Worm (Caenorhabditis elegans) whole organism, young adult: ENCODE measurements around the gene T04F3.3.

Source experiments
- K11D2.4 ChIP-seq: fragments of 200-800 bp; sonication (Bioruptor generic); IDR thresholded peaks from 2 replicates; pipeline ENCODE4 v1.3.6; 2022; ENCODE audit warnings: missing genetic modification reagents, missing genetic modification characterization, missing compliant biosample characterization
- T07F8.4 ChIP-seq: sonication (generic microtip); optimal IDR thresholded peaks from 2 replicates; lab custom pipeline; 2016; ENCODE audit warnings: mild to moderate bottlenecking, missing genetic modification characterization, moderate library complexity, missing compliant biosample characterization
- T26A5.8 ChIP-seq: sonication (generic microtip); optimal IDR thresholded peaks from 2 replicates; lab custom pipeline; 2016; ENCODE audit warnings: missing genetic modification characterization, missing compliant biosample characterization
- Y53G8AR.9 ChIP-seq: fragments of 200-800 bp; sonication (Bioruptor generic); conservative IDR thresholded peaks from 2 replicates; pipeline ENCODE4 v1.3.6; 2022; ENCODE audit warnings: missing genetic modification reagents, missing genetic modification characterization, missing compliant biosample characterization
- Y79H2A.3 ChIP-seq: fragments of 200-800 bp; sonication (Bioruptor generic); conservative IDR thresholded peaks from 2 replicates; pipeline ENCODE4 v1.3.6; 2022; ENCODE audit warnings: missing genetic modification reagents, missing genetic modification characterization, missing compliant biosample characterization
- Y95B8A.8 ChIP-seq: fragments of 200-800 bp; sonication (Bioruptor generic); IDR thresholded peaks from 2 replicates; pipeline ENCODE4 v1.3.6; 2022; ENCODE audit warnings: missing genetic modification reagents, missing genetic modification characterization, missing compliant biosample characterization
- ZK185.1 ChIP-seq: sonication (generic microtip); optimal IDR thresholded peaks from 2 replicates; lab custom pipeline; 2016; ENCODE audit warnings: mild to moderate bottlenecking, missing genetic modification characterization, missing compliant biosample characterization; ENCODE audit not compliant: poor library complexity, severe bottlenecking
- aptf-3 ChIP-seq: fragments of 200-800 bp; sonication (Bioruptor generic); IDR thresholded peaks from 2 replicates; pipeline ENCODE4 v1.3.6; 2022; ENCODE audit warnings: missing genetic modification characterization, missing compliant biosample characterization
- atf-7 ChIP-seq: sonication (generic microtip); optimal IDR thresholded peaks from 2 replicates; lab custom pipeline; 2017; ENCODE audit warnings: mild to moderate bottlenecking, missing genetic modification characterization, missing compliant biosample characterization
- attf-5 ChIP-seq: fragments of 200-800 bp; sonication (Bioruptor generic); optimal IDR thresholded peaks from 2 replicates; lab custom pipeline; 2018; ENCODE audit warnings: mild to moderate bottlenecking, missing genetic modification characterization, missing compliant biosample characterization
- attf-6 ChIP-seq: fragments of 200-800 bp; sonication (Bioruptor generic); IDR thresholded peaks from 2 replicates; pipeline ENCODE4 v1.3.6; 2022; ENCODE audit warnings: missing genetic modification reagents, missing genetic modification characterization, missing compliant biosample characterization
- bed-1 ChIP-seq: fragments of 200-800 bp; sonication (Bioruptor generic); IDR thresholded peaks from 2 replicates; pipeline ENCODE4 v1.3.6; 2022; ENCODE audit warnings: missing genetic modification reagents, missing genetic modification characterization, missing compliant biosample characterization
- bed-2 ChIP-seq: fragments of 200-800 bp; sonication (Bioruptor generic); IDR thresholded peaks from 2 replicates; pipeline ENCODE4 v1.3.6; 2022; ENCODE audit warnings: missing genetic modification reagents, missing genetic modification characterization, missing compliant biosample characterization
- cebp-1 ChIP-seq, 2 experiments: fragments of 200-800 bp in 1 of 2; sonication (Bioruptor generic) in 1 of 2; sonication (generic microtip) in 1 of 2; IDR thresholded peaks in 1 of 2; optimal IDR thresholded peaks in 1 of 2; 2 replicates each; pipeline versions ENCODE4 v1.3.6 to Lab custom; 2017 to 2022; ENCODE audit warnings: missing compliant biosample characterization in 2 of 2, missing genetic modification characterization in 2 of 2, mild to moderate bottlenecking in 1 of 2, missing genetic modification reagents in 1 of 2, moderate library complexity in 1 of 2
- cebp-2 ChIP-seq: fragments of 200-800 bp; sonication (Bioruptor generic); IDR thresholded peaks from 2 replicates; pipeline ENCODE4 v1.3.6; 2022; ENCODE audit warnings: missing genetic modification characterization, missing compliant biosample characterization
- ceh-100 ChIP-seq: fragments of 200-800 bp; sonication (Bioruptor generic); IDR thresholded peaks from 2 replicates; pipeline ENCODE4 v1.3.6; 2022; ENCODE audit warnings: missing genetic modification reagents, missing genetic modification characterization, missing compliant biosample characterization
- ceh-27 ChIP-seq: fragments of 200-800 bp; sonication (Bioruptor generic); optimal IDR thresholded peaks from 2 replicates; lab custom pipeline; 2018; ENCODE audit warnings: mild to moderate bottlenecking, missing genetic modification characterization, moderate library complexity, missing compliant biosample characterization
- ceh-40 ChIP-seq: fragments of 200-800 bp; sonication (Bioruptor generic); IDR thresholded peaks from 2 replicates; pipeline ENCODE4 v1.3.6; 2022; ENCODE audit warnings: missing genetic modification characterization, missing compliant biosample characterization
- efl-1 ChIP-seq: fragments of 150-350 bp; optimal IDR thresholded peaks from 2 replicates; lab custom pipeline; 2014; ENCODE audit warnings: missing biosample characterization, missing genetic modification reagents, missing genetic modification characterization
- egl-18 ChIP-seq: fragments of 200-800 bp; sonication (Bioruptor generic); IDR thresholded peaks from 2 replicates; pipeline ENCODE4 v1.3.6; 2022; ENCODE audit warnings: missing genetic modification reagents, missing genetic modification characterization, missing compliant biosample characterization
- egl-44 ChIP-seq: fragments of 200-800 bp; sonication (Bioruptor generic); IDR thresholded peaks from 2 replicates; pipeline ENCODE4 v1.3.6; 2022; ENCODE audit warnings: missing genetic modification reagents, missing genetic modification characterization, missing compliant biosample characterization
- gei-17 ChIP-seq: fragments of 200-800 bp; sonication (Bioruptor generic); optimal IDR thresholded peaks from 2 replicates; lab custom pipeline; 2018; ENCODE audit warnings: mild to moderate bottlenecking, missing genetic modification characterization, missing compliant biosample characterization
- hlh-26 ChIP-seq: fragments of 200-800 bp; sonication (Bioruptor generic); conservative IDR thresholded peaks from 2 replicates; pipeline ENCODE4 v1.3.6; 2022; ENCODE audit warnings: missing genetic modification reagents, missing genetic modification characterization, missing compliant biosample characterization
- hrde-1 ChIP-seq: sonication (generic microtip); optimal IDR thresholded peaks from 2 replicates; lab custom pipeline; 2016; ENCODE audit warnings: missing genetic modification characterization, mild to moderate bottlenecking, missing compliant biosample characterization, moderate library complexity, missing genotype, missing genetic modification reagents, borderline replicate concordance
- lag-1 ChIP-seq: fragments of 200-800 bp; sonication (Bioruptor generic); IDR thresholded peaks from 2 replicates; pipeline ENCODE4 v1.3.6; 2022; ENCODE audit warnings: missing genetic modification reagents, missing genetic modification characterization, missing compliant biosample characterization
- let-607 ChIP-seq, 2 experiments: fragments of 200-800 bp in 1 of 2; sonication (Bioruptor generic) in 1 of 2; sonication (generic microtip) in 1 of 2; optimal IDR thresholded peaks; 2 replicates each; lab custom pipeline; 2016 to 2018; ENCODE audit warnings: mild to moderate bottlenecking in 2 of 2, missing compliant biosample characterization in 2 of 2, missing genetic modification characterization in 2 of 2, moderate library complexity in 2 of 2, missing genotype in 1 of 2
- lin-26 ChIP-seq: fragments of 200-800 bp; sonication (Bioruptor generic); IDR thresholded peaks from 2 replicates; pipeline ENCODE4 v1.3.6; 2022; ENCODE audit warnings: missing genetic modification reagents, missing genetic modification characterization, missing compliant biosample characterization
- lir-1 ChIP-seq: fragments of 200-800 bp; sonication (Bioruptor generic); conservative IDR thresholded peaks from 2 replicates; pipeline ENCODE4 v1.3.6; 2022; ENCODE audit warnings: missing genetic modification reagents, missing genetic modification characterization, missing compliant biosample characterization
- madf-3 ChIP-seq: fragments of 200-800 bp; sonication (Bioruptor generic); IDR thresholded peaks from 2 replicates; pipeline ENCODE4 v1.3.6; 2022; ENCODE audit warnings: missing genetic modification reagents, missing genetic modification characterization, missing compliant biosample characterization
- nhr-120 ChIP-seq: fragments of 200-800 bp; sonication (Bioruptor generic); IDR thresholded peaks from 2 replicates; pipeline ENCODE4 v1.3.6; 2022; ENCODE audit warnings: missing genetic modification characterization, missing compliant biosample characterization
- nhr-80 ChIP-seq: sonication (generic microtip); optimal IDR thresholded peaks from 2 replicates; lab custom pipeline; 2016; ENCODE audit warnings: missing genetic modification characterization, missing compliant biosample characterization
- nhr-90 ChIP-seq: sonication (generic microtip); optimal IDR thresholded peaks from 2 replicates; lab custom pipeline; 2016; ENCODE audit warnings: missing genotype, mild to moderate bottlenecking, missing genetic modification characterization, missing compliant biosample characterization
- snpc-1.1 ChIP-seq: sonication (generic microtip); optimal IDR thresholded peaks from 2 replicates; lab custom pipeline; 2017; ENCODE audit warnings: missing genetic modification characterization, mild to moderate bottlenecking, missing compliant biosample characterization, antibody characterized with exemption, moderate library complexity, missing genotype, missing genetic modification reagents; ENCODE audit not compliant: insufficient read depth
- snpc-1.3 ChIP-seq: sonication (generic microtip); optimal IDR thresholded peaks from 2 replicates; lab custom pipeline; 2017; ENCODE audit warnings: missing genetic modification characterization, mild to moderate bottlenecking, missing compliant biosample characterization, antibody characterized with exemption, moderate library complexity, missing genotype, missing genetic modification reagents; ENCODE audit not compliant: insufficient read depth
- somi-1 ChIP-seq: fragments of 200-800 bp; sonication (Bioruptor generic); optimal IDR thresholded peaks from 2 replicates; lab custom pipeline; 2018; ENCODE audit warnings: mild to moderate bottlenecking, missing genetic modification characterization, missing compliant biosample characterization
- tbp1 ChIP-seq: fragments of 200-800 bp; sonication (Bioruptor generic); optimal IDR thresholded peaks from 2 replicates; lab custom pipeline; 2018; ENCODE audit warnings: mild to moderate bottlenecking, missing genetic modification characterization, missing compliant biosample characterization
- tbx-9 ChIP-seq: sonication (generic microtip); optimal IDR thresholded peaks from 2 replicates; lab custom pipeline; 2016; ENCODE audit warnings: borderline replicate concordance, missing genetic modification characterization, inconsistent platforms, missing compliant biosample characterization
- unc-62 ChIP-seq: fragments of 150-350 bp; optimal IDR thresholded peaks from 2 replicates; lab custom pipeline; 2014; ENCODE audit warnings: missing biosample characterization, missing genetic modification reagents, missing genetic modification characterization
- xnd-1 ChIP-seq: sonication (generic microtip); optimal IDR thresholded peaks from 2 replicates; lab custom pipeline; 2016; ENCODE audit warnings: missing genotype, missing genetic modification reagents, missing genetic modification characterization, missing compliant biosample characterization
- zfh-2 ChIP-seq: fragments of 200-800 bp; sonication (Bioruptor generic); conservative IDR thresholded peaks from 2 replicates; pipeline ENCODE4 v1.3.6; 2022; ENCODE audit warnings: missing genetic modification reagents, missing genetic modification characterization, missing compliant biosample characterization

The T04F3.3 gene

DNA sequence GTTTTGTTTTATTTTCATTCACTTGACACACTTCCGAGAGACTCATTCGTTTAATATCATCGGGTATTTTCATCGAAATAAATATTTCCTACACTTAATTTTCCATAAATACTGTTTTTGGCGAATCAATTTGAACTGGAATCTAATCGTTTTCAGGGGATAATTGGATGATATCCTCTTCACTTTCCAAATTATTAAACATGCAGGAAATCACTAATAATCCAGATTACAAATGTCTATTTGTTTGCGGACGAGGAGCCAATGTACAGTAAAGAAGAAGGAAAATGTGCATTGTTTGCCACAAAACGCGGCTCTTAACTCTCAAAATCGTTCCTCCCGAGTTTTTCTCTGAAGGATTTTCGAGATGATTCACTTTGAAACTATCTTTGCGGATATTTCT is 17.8 kb downstream of the T04F3.3 start, which contains the start of gene F55A11.6:
Gene F55A11.6 (plus strand): TSS at position 301 of the 400 bp plus-strand sequence.
- TF ChIP-seq nhr-120 (GFP tag; lab: Robert Waterston, UW): no peak
- TF ChIP-seq tbx-9 (tag; lab: Kevin White, UChicago): no peak
- TF ChIP-seq Y95B8A.8 (GFP tag; lab: Robert Waterston, UW): no peak
- TF ChIP-seq ceh-27 (GFP tag; lab: Kevin White, UChicago): no peak
- TF ChIP-seq Y53G8AR.9 (GFP tag; lab: Robert Waterston, UW): no peak
- TF ChIP-seq lag-1 (GFP tag; lab: Robert Waterston, UW): no peak
- TF ChIP-seq madf-3 (GFP tag; lab: Robert Waterston, UW): no peak
- no peak for TF ChIP-seq Y79H2A.3 (GFP tag; lab: Robert Waterston, UW)
- no peak for TF ChIP-seq K11D2.4 (GFP tag; lab: Robert Waterston, UW)
- TF ChIP-seq hrde-1: no peak
- no peak for TF ChIP-seq let-607 (tag; optimal IDR thresholded peaks at IDR 0.05; lab: Kevin White, UChicago)
- no peak for TF ChIP-seq bed-2 (GFP tag; lab: Robert Waterston, UW)
- TF ChIP-seq cebp-2 (GFP tag; lab: Robert Waterston, UW): no peak
- TF ChIP-seq gei-17 (GFP tag; lab: Kevin White, UChicago): no peak
- no peak for TF ChIP-seq attf-6 (GFP tag; lab: Robert Waterston, UW)
- no peak for TF ChIP-seq snpc-1.1 (tag; lab: Kevin White, UChicago)
- no peak for TF ChIP-seq ceh-100 (GFP tag; lab: Robert Waterston, UW)
- TF ChIP-seq cebp-1 (GFP tag; IDR thresholded peaks at IDR 0.05; lab: Robert Waterston, UW): no peak
- TF ChIP-seq cebp-1 (tag; optimal IDR thresholded peaks at IDR 0.05; lab: Kevin White, UChicago): no peak
- TF ChIP-seq attf-5: no peak
- TF ChIP-seq xnd-1 (tag; lab: Kevin White, UChicago): no peak

DNA sequence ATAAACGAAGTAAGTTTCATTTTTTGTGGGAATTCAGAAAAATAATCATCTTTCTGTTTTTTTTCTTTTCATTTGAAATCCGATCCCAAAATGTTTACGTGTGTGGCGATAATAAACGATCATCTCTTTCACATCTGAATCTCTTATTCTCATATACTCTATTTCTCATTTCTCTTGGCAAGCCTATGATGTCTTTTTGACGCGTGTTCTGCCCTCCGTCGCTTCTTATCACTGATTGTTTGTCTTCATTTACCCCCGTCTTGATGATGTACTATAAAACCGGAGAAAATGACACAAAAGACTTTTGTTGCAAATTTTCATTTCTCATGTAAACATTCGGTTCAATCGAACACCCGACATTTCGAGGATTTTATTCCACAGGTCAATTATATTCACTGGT is 19.1 kb downstream of the T04F3.3 start:
- TF ChIP-seq atf-7 (tag; lab: Kevin White, UChicago) (no peak), let-607 (tag; optimal IDR thresholded peaks at IDR 0.05; lab: Kevin White, UChicago) (peak in 1 of 2 experiments; percentile 24), nhr-90 (no peak), T07F8.4 (tag; lab: Kevin White, UChicago) (no peak), T26A5.8 (tag; lab: Kevin White, UChicago) (no peak), lir-1 (GFP tag; lab: Robert Waterston, UW) (no peak), aptf-3 (GFP tag; lab: Robert Waterston, UW) (no peak), tbp1 (GFP tag; lab: Kevin White, UChicago) (peak; percentile 12), hrde-1 (no peak), lag-1 (GFP tag; lab: Robert Waterston, UW) (no peak), somi-1 (GFP tag; lab: Kevin White, UChicago) (peak; percentile 40), nhr-80 (peak; percentile 72), ceh-40 (GFP tag; lab: Robert Waterston, UW) (no peak)

DNA sequence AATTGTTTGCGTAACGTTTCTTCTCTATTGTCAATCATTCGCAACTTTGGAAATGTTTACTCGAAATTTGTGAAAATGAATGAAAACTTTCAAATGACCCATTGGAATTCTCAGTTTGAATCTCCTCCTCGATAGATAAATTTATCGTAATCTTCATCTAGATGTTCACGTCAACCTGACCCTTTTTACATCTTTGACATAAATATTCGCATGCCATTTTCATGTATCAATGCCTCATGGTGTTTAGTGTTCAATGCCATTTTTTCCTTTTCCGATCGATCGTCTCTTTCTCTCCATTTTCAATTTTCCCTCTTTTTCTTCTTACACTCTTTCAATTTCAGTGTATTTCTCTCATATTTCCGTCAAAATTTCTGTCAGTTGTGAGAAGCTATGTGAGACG is 20.6 kb downstream of the T04F3.3 start:
- TF ChIP-seq hlh-26: no peak

DNA sequence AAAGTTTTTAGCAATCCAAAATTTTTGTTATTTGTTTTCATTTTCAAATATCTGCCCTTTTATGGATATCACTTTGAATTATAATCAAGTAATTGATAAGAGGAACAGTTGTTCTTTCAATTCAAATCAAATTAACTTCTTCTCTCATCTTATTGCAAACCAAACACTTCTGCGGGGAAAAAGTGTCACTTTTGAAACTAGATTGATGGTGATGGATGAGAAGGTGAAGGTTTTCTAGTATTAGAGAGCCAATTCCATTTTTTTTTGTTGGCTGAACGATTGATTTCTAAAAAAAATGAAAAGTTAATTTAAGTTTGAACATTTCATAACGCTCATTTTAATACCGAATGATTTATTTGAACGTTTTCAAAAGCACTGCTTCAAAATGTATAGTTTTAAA is 21.1 kb downstream of the T04F3.3 start:
- no peak for TF ChIP-seq bed-1 (GFP tag; lab: Robert Waterston, UW)
- TF ChIP-seq snpc-1.3 (tag; lab: Kevin White, UChicago): no peak
- TF ChIP-seq zfh-2 (GFP tag; lab: Robert Waterston, UW): no peak
- TF ChIP-seq lin-26 (GFP tag; lab: Robert Waterston, UW): no peak
- TF ChIP-seq unc-62: no peak
- TF ChIP-seq efl-1 (GFP tag; lab: Kevin White, UChicago): no peak
- no peak for TF ChIP-seq egl-18 (GFP tag; lab: Robert Waterston, UW)
- TF ChIP-seq ZK185.1: no peak
- no peak for TF ChIP-seq egl-44
- no peak for TF ChIP-seq T07F8.4 (tag; lab: Kevin White, UChicago)
